Fruit fly (Drosophila melanogaster) whole organism, wandering third instar larva: Measurements from ENCODE around the gene CG4218.

ENCODE experiments used
- CG9705 ChIP-seq: fragments of 200-800 bp; sonication (Bioruptor generic); optimal IDR thresholded peaks from 2 replicates; lab custom pipeline; 2018; ENCODE audit warnings: missing biosample characterization, mild to moderate bottlenecking, missing genetic modification characterization
- Myc ChIP-seq: fragments of >200 bp; optimal IDR thresholded peaks from 2 replicates; lab custom pipeline; 2017
- dmrt93B ChIP-seq: fragments of 200-800 bp; sonication (Bioruptor generic); optimal IDR thresholded peaks from 2 replicates; lab custom pipeline; 2018; ENCODE audit warnings: missing biosample characterization, mild to moderate bottlenecking, missing genetic modification characterization
- foxo ChIP-seq, 2 experiments: fragments of 200-800 bp; sonication (Bioruptor generic); optimal IDR thresholded peaks; 2 replicates in 1 of 2; 3 replicates in 1 of 2; lab custom pipeline; 2016 to 2017; ENCODE audit warnings: missing biosample characterization in 2 of 2, missing genetic modification characterization in 2 of 2
- psq ChIP-seq: fragments of 200-800 bp; sonication (Bioruptor generic); optimal IDR thresholded peaks from 3 replicates; lab custom pipeline; 2017; ENCODE audit warnings: missing biosample characterization, mild to moderate bottlenecking, missing genetic modification characterization, moderate library complexity
- sage ChIP-seq: fragments of 200-800 bp; sonication (Bioruptor generic); optimal IDR thresholded peaks from 2 replicates; lab custom pipeline; 2016; ENCODE audit warnings: missing biosample characterization, mild to moderate bottlenecking, missing genetic modification characterization
- tai ChIP-seq: sonication (Bioruptor generic); optimal IDR thresholded peaks from 2 replicates; lab custom pipeline; 2016; ENCODE audit warnings: missing biosample characterization, missing genetic modification characterization

DNA sequence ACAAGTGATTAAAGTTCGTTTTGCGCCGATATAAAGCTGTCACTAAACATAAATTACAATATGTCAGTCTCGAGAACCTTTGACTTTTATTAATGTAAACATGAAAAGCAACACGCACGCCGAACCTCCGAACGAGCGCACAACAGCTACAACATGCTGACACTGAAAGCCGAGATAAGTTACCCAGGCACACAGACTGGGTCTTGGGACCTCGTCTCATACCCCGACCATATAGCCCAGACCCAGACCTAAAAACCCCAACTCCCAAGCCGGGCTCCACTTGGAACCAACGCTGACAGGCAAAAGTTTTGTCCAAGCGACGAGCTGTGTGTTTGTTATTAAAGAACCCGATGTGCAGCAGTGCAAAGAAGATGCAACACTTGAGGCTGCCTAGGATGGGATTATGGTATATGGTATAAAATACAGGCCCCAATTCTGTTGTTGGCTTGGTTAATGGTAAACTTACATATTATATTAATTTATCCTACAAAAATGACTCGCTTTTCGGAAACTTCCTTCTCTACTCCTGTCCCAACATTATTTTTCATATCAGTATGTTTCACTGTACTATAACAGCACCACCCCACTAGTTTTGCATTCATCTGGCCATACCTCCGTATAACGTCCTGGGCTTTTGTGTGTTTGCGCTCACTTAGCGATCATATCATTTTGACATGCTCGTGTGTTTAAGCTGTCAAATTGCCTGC lies 19.8 kb downstream of the CG4218 start:
- TF ChIP-seq psq (GFP tag; lab: Kevin White, UChicago) (no peak), sage (GFP tag; lab: Kevin White, UChicago) (no peak), dmrt93B (no peak), foxo (GFP tag; optimal IDR thresholded peaks at IDR 0.05; lab: Kevin White, UChicago) (no peak), tai (GFP tag; lab: Kevin White, UChicago) (no peak), Myc (lab: Kevin White, UChicago) (no peak), CG9705 (GFP tag; lab: Kevin White, UChicago) (no peak)
